Worm (Caenorhabditis elegans) whole organism, early embryonic: Measurements from ENCODE around the gene F26F2.7.

Experiments
- B0310.2 ChIP-seq: sonication (generic microtip); optimal IDR thresholded peaks from 2 replicates; lab custom pipeline; 2016; ENCODE audit warnings: mild to moderate bottlenecking, missing genetic modification characterization, missing compliant biosample characterization
- F13C5.2 ChIP-seq: sonication (generic microtip); optimal IDR thresholded peaks from 2 replicates; lab custom pipeline; 2017; ENCODE audit warnings: mild to moderate bottlenecking, missing genetic modification characterization, inconsistent platforms, missing compliant biosample characterization
- aly-1 ChIP-seq: sonication (generic microtip); optimal IDR thresholded peaks from 2 replicates; lab custom pipeline; 2016; ENCODE audit warnings: missing genetic modification characterization, missing compliant biosample characterization
- ama-1 ChIP-seq: fragments of 150-350 bp; optimal IDR thresholded peaks from 2 replicates; lab custom pipeline; 2014
- ceh-13 ChIP-seq: fragments of 200-800 bp; sonication (Bioruptor generic); optimal IDR thresholded peaks from 2 replicates; lab custom pipeline; 2018; ENCODE audit warnings: mild to moderate bottlenecking, missing genetic modification characterization, missing compliant biosample characterization
- ceh-36 ChIP-seq: sonication (generic microtip); optimal IDR thresholded peaks from 2 replicates; lab custom pipeline; 2016; ENCODE audit warnings: missing genetic modification characterization, inconsistent platforms, missing compliant biosample characterization
- ets-7 ChIP-seq: sonication (generic microtip); optimal IDR thresholded peaks from 2 replicates; lab custom pipeline; 2016; ENCODE audit warnings: missing genotype, missing genetic modification characterization, missing compliant biosample characterization
- flt-1 ChIP-seq: fragments of 200-800 bp; sonication (Bioruptor generic); IDR thresholded peaks from 2 replicates; pipeline ENCODE4 v1.3.6; 2022; ENCODE audit warnings: missing genetic modification characterization, missing compliant biosample characterization
- hmbx-1 ChIP-seq: sonication (generic microtip); optimal IDR thresholded peaks from 2 replicates; lab custom pipeline; 2016; ENCODE audit warnings: mild to moderate bottlenecking, missing genetic modification characterization, missing compliant biosample characterization
- hmg-4 ChIP-seq: fragments of 200-800 bp; sonication (Bioruptor generic); optimal IDR thresholded peaks from 2 replicates; lab custom pipeline; 2018; ENCODE audit warnings: mild to moderate bottlenecking, missing genetic modification characterization, missing compliant biosample characterization
- hnd-1 ChIP-seq: sonication (generic microtip); optimal IDR thresholded peaks from 2 replicates; lab custom pipeline; 2016; ENCODE audit warnings: missing genetic modification characterization, missing compliant biosample characterization
- pes-1 ChIP-seq: fragments of 200-800 bp; sonication (Bioruptor generic); IDR thresholded peaks from 2 replicates; pipeline ENCODE4 v1.3.6; 2022; ENCODE audit warnings: missing genetic modification reagents, missing genetic modification characterization, missing compliant biosample characterization
- scrt-1 ChIP-seq: fragments of 200-800 bp; sonication (Bioruptor generic); IDR thresholded peaks from 2 replicates; pipeline ENCODE4 v1.3.6; 2022; ENCODE audit warnings: missing genetic modification characterization, missing compliant biosample characterization
- sea-1 ChIP-seq: fragments of 200-800 bp; sonication (Bioruptor generic); conservative IDR thresholded peaks from 2 replicates; pipeline ENCODE4 v1.3.6; 2022; ENCODE audit warnings: missing genetic modification characterization, missing compliant biosample characterization
- tbx-11 ChIP-seq: fragments of 200-800 bp; sonication (Bioruptor generic); IDR thresholded peaks from 2 replicates; pipeline ENCODE4 v1.3.6; 2022; ENCODE audit warnings: missing genetic modification characterization, missing compliant biosample characterization
- tbx-37 ChIP-seq: fragments of 200-800 bp; sonication (Bioruptor generic); conservative IDR thresholded peaks from 2 replicates; pipeline ENCODE4 v1.3.6; 2022; ENCODE audit warnings: missing genetic modification reagents, missing genetic modification characterization, missing compliant biosample characterization
- tra-4 ChIP-seq: sonication (generic microtip); optimal IDR thresholded peaks from 2 replicates; lab custom pipeline; 2017; ENCODE audit warnings: missing genetic modification characterization, missing compliant biosample characterization

F26F2.7 gene

DNA sequence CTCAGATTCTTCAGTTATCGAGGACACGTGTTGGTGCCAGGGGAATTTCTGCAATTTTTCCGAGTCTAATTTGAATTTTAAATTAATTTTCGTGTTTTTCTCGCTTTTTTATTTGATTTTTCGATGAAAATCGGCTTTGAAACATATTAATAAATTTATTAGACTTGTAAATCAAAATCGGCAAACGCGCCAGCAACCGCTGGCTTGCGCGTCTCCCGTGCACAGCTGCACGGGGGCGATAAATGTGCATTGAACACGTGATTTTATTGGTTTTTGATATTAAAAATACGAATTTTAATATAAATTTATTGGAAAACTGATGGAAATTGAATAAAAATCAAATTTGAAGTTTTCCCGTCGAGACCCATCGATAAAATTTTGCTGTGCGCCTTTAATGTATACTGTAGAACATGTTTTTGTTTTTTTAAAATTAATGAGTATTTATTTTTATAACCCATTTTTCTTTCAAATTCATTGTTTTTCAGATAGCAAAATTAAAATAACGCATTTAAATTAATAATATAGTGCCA is at the start of gene F26F2.7:
Gene F26F2.7 (plus strand): TSS at position 480 of the 530 bp plus-strand sequence.
- TF ChIP-seq scrt-1 (GFP tag; lab: Robert Waterston, UW): no peak
- no peak for TF ChIP-seq ceh-13
- no peak for TF ChIP-seq ceh-36 (tag; lab: Kevin White, UChicago)
- peak; percentile 32 for TF ChIP-seq hmg-4 (GFP tag; lab: Kevin White, UChicago)
- no peak for TF ChIP-seq ama-1
- TF ChIP-seq pes-1: 0 out of 2 replicates have a peak, but pooled peaks have one; percentile 42
- TF ChIP-seq B0310.2 (tag; lab: Kevin White, UChicago): no peak
- TF ChIP-seq hmbx-1 (tag; lab: Kevin White, UChicago): no peak
- TF ChIP-seq aly-1 (tag; lab: Kevin White, UChicago): no peak
- no peak for TF ChIP-seq sea-1 (GFP tag; lab: Robert Waterston, UW)
- no peak for TF ChIP-seq ets-7
- no peak for TF ChIP-seq tra-4 (tag; lab: Kevin White, UChicago)
- TF ChIP-seq flt-1 (GFP tag; lab: Robert Waterston, UW): no peak
- no peak for TF ChIP-seq hnd-1 (tag; lab: Kevin White, UChicago)
- peak; percentile 76 for TF ChIP-seq F13C5.2 (tag; lab: Kevin White, UChicago)
- 0 out of 2 replicates have a peak, but pooled peaks have one; percentile 18 for TF ChIP-seq tbx-11 (GFP tag; lab: Robert Waterston, UW)
- 0 out of 2 replicates have a peak, but pooled peaks have one; percentile 19 for TF ChIP-seq tbx-37

DNA sequence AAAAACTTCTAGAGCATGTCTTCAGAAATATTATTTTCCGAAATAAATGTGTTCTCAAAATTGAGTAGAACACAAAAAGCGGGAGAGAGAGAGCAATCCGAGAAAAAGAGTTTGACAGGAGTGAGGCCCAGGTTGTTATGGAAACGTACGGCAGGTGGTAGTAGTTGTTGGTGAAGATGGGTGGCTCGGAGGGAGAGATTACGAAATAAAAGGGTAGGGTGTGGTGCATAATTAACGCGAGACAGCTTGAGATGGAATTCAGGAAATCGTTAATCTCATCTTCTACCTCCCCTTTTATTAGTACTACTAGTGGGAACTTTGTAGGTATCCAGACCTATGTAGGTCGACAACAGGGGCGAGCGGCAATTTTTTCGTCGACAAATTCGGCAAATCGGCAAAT is 46.7 kb upstream of the F26F2.7 start, which contains the start of gene famh-161:
Gene famh-161 (minus strand): TSS at position 101 of the 400 bp plus-strand sequence.
- TF ChIP-seq ceh-13: no peak
- no peak for TF ChIP-seq ceh-36 (tag; lab: Kevin White, UChicago)
- TF ChIP-seq scrt-1 (GFP tag; lab: Robert Waterston, UW): no peak
- no peak for TF ChIP-seq sea-1 (GFP tag; lab: Robert Waterston, UW)
- TF ChIP-seq tbx-37: no peak

DNA sequence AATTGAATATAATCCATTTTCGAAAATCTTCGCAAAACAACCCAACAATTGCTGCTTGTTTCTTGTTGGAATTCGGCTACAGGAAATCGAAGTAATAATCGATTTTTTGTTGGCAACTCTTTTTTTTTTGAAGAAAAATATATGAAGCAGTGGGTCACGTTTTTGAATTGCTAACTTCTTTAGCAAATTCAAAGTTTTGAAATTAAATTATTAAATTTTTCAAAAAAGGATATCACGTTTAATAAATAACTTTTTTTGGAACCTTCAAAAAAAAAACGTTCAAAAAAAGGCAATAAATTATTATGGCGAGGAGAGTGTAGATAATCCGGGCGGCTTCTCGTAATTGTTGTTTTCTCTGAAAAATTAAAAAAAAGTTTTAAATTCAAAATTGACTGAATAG is 44.6 kb upstream of the F26F2.7 start, which contains the start of gene Y38H6C.15:
Gene Y38H6C.15 (minus strand): TSS at position 101 of the 400 bp plus-strand sequence.
- no peak for TF ChIP-seq B0310.2 (tag; lab: Kevin White, UChicago)
- TF ChIP-seq F13C5.2 (tag; lab: Kevin White, UChicago): no peak
- TF ChIP-seq pes-1: no peak

DNA sequence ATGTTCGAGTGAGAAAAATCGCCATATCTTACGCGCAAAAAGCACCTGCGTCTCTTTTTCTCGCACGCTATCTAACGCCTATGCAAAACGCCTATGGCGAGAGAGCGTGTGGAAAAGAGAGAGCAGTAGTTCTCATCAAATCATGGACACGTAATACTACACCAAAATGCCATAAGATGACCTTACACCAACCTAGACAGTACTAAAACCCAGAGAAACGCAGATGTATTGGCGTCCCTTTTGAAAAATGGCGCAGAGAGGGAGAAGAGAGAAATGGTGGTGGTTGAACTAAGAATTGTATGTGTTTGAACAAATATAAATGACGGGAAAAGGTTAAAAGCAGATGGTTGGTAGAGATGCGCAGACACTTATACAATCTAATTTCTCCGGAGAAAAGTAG is 41.7 kb upstream of the F26F2.7 start, which contains the start of gene Y38H6C.16:
Gene Y38H6C.16 (minus strand): TSS at position 293 of the 400 bp plus-strand sequence.
- TF ChIP-seq flt-1 (GFP tag; lab: Robert Waterston, UW) (no peak), scrt-1 (GFP tag; lab: Robert Waterston, UW) (no peak), hmg-4 (GFP tag; lab: Kevin White, UChicago) (no peak), F13C5.2 (tag; lab: Kevin White, UChicago) (no peak)

DNA sequence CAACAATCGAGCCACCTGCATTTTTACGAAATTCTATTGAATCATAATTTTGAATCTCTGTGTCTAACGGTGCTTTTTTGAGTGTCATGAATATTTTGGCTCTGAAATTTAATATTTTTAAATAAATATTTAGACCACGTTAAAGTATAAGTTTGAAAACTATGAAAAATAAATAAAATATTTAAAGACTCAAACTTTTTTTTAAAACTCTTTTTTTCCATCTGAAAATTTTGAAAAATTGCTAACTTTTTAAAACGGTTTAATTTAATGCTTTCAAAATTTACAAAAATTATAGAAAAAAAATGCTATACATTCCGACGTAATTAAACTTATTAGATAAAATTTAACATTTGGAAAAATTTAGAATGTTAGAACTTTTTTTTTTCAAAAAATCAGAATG is 36.7 kb upstream of the F26F2.7 start, which contains the start of gene slc-36.3:
Gene slc-36.3 (minus strand): TSS at position 101 of the 400 bp plus-strand sequence.
- TF ChIP-seq tbx-11 (GFP tag; lab: Robert Waterston, UW) (no peak), tbx-37 (no peak), ets-7 (no peak), ama-1 (no peak), F13C5.2 (tag; lab: Kevin White, UChicago) (no peak), ceh-36 (tag; lab: Kevin White, UChicago) (no peak), tra-4 (tag; lab: Kevin White, UChicago) (no peak), scrt-1 (GFP tag; lab: Robert Waterston, UW) (no peak), B0310.2 (tag; lab: Kevin White, UChicago) (no peak), aly-1 (tag; lab: Kevin White, UChicago) (no peak), pes-1 (no peak), sea-1 (GFP tag; lab: Robert Waterston, UW) (no peak), hmg-4 (GFP tag; lab: Kevin White, UChicago) (no peak), hmbx-1 (tag; lab: Kevin White, UChicago) (no peak), hnd-1 (tag; lab: Kevin White, UChicago) (no peak), flt-1 (GFP tag; lab: Robert Waterston, UW) (no peak), ceh-13 (no peak)

DNA sequence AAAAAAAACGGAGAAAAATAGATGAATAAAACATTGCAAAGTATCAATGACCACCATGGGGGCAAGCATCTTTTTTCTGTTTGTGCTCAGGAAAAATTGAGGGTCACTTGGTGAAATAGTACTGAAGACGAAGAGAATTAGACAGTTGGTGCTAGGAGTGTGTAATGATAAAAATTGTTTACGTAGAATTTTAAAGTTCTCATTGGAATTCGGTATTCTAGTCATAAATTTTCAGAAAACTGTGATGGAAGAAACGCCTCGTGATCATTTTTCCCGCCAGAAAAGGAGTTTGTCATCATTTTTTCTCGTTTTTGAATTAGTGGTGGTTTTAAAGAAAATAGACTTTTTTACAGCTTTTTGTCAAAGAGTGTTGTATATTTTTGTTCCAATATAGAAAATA is 36.2 kb upstream of the F26F2.7 start:
- no peak for TF ChIP-seq flt-1 (GFP tag; lab: Robert Waterston, UW)
- TF ChIP-seq F13C5.2 (tag; lab: Kevin White, UChicago): no peak
- no peak for TF ChIP-seq B0310.2 (tag; lab: Kevin White, UChicago)
- TF ChIP-seq ceh-13: no peak
- no peak for TF ChIP-seq ama-1
- no peak for TF ChIP-seq scrt-1 (GFP tag; lab: Robert Waterston, UW)
- TF ChIP-seq hmg-4 (GFP tag; lab: Kevin White, UChicago): no peak
- no peak for TF ChIP-seq ceh-36 (tag; lab: Kevin White, UChicago)
- no peak for TF ChIP-seq pes-1
- no peak for TF ChIP-seq hnd-1 (tag; lab: Kevin White, UChicago)
- no peak for TF ChIP-seq aly-1 (tag; lab: Kevin White, UChicago)
- TF ChIP-seq tbx-37: no peak
- TF ChIP-seq tbx-11 (GFP tag; lab: Robert Waterston, UW): no peak

DNA sequence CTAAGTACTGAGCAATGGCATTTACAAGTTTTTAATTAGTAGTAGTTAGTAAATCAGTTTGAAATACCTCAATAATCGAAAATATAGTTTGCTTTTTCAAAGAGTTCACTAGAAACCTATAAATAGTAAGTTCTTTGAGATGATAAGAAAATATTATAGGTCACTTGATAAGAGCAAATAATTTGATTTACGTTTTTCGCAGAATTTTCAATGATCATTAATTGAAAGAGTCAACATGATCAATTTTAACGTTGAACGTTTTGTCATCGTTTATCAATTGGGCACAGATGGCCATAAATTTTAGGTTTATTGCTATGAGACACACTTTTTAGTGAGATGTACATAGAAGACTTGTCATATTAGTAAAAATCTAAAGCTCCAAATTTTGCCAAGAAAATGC is 35.0 kb upstream of the F26F2.7 start:
- TF ChIP-seq F13C5.2 (tag; lab: Kevin White, UChicago) (no peak), aly-1 (tag; lab: Kevin White, UChicago) (no peak), ets-7 (no peak), tbx-11 (GFP tag; lab: Robert Waterston, UW) (no peak), hmbx-1 (tag; lab: Kevin White, UChicago) (no peak), tbx-37 (no peak), pes-1 (no peak)

DNA sequence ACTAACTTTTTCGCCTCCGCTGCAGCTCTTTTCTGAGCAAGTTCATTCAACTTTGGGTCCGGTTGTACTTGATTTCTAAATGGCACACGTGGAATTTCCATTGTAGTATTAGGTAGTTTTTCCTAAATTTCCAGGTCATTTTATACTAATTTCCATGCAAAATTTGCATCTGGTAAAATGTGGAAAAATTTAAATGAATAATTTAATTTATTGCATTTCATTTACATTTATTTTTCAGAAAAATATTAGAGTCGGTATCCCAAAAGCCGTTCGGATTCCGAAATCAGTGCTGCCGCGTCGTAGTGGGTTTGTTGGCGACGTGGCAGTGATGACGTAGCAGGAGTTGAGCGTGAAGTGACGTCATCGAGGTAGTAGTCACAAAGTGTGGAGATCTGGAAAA is 33.7 kb upstream of the F26F2.7 start, which contains the start of gene Y38H6C.18:
Gene Y38H6C.18 (minus strand): TSS at position 101 of the 400 bp plus-strand sequence.
- TF ChIP-seq F13C5.2 (tag; lab: Kevin White, UChicago) (no peak), B0310.2 (tag; lab: Kevin White, UChicago) (no peak), ama-1 (no peak), tbx-37 (no peak), scrt-1 (GFP tag; lab: Robert Waterston, UW) (no peak), hmg-4 (GFP tag; lab: Kevin White, UChicago) (no peak), ets-7 (no peak), pes-1 (no peak), tbx-11 (GFP tag; lab: Robert Waterston, UW) (no peak), ceh-13 (no peak), aly-1 (tag; lab: Kevin White, UChicago) (no peak), ceh-36 (tag; lab: Kevin White, UChicago) (no peak), tra-4 (tag; lab: Kevin White, UChicago) (no peak), hmbx-1 (tag; lab: Kevin White, UChicago) (no peak), sea-1 (GFP tag; lab: Robert Waterston, UW) (no peak), hnd-1 (tag; lab: Kevin White, UChicago) (no peak), flt-1 (GFP tag; lab: Robert Waterston, UW) (no peak)
